Fruit fly (Drosophila melanogaster) whole organism, embryonic: ENCODE results near the gene iav.

Experiments
- ATbp ChIP-seq: fragments of 200-800 bp; sonication (Bioruptor generic); optimal IDR thresholded peaks from 2 replicates; lab custom pipeline; 2017; ENCODE audit warnings: missing biosample characterization, mild to moderate bottlenecking, missing genetic modification characterization, missing genetic modification reagents
- Adf1 ChIP-seq: fragments of 200-800 bp; sonication (Bioruptor generic); IDR thresholded peaks from 2 replicates; pipeline ENCODE4 v1.3.6; 2022; ENCODE audit warnings: missing biosample characterization, missing genetic modification characterization
- Awh ChIP-seq: fragments of 200-800 bp; sonication (Bioruptor generic); IDR thresholded peaks from 2 replicates; pipeline ENCODE4, ENCODE4 v1.3.6; 2022; ENCODE audit warnings: missing biosample characterization, missing genetic modification characterization
- CG12299 ChIP-seq: fragments of 200-800 bp; sonication (Bioruptor generic); optimal IDR thresholded peaks from 2 replicates; lab custom pipeline; 2018; ENCODE audit warnings: missing biosample characterization, mild to moderate bottlenecking, missing genetic modification characterization
- CG14710 ChIP-seq: fragments of 200-800 bp; sonication (Bioruptor generic); optimal IDR thresholded peaks from 3 replicates; lab custom pipeline; 2019; ENCODE audit warnings: missing biosample characterization, mild to moderate bottlenecking, missing genetic modification characterization, moderate library complexity
- CG15269 ChIP-seq: fragments of 200-800 bp; sonication (Bioruptor generic); optimal IDR thresholded peaks from 2 replicates; lab custom pipeline; 2018; ENCODE audit warnings: missing biosample characterization, mild to moderate bottlenecking, missing genetic modification characterization, moderate library complexity
- CG1603 ChIP-seq: fragments of 200-800 bp; sonication (Bioruptor generic); optimal IDR thresholded peaks from 2 replicates; lab custom pipeline; 2019; ENCODE audit warnings: missing biosample characterization, mild to moderate bottlenecking, missing genetic modification characterization, moderate library complexity
- CG16815 ChIP-seq: fragments of 200-800 bp; sonication (Bioruptor generic); optimal IDR thresholded peaks from 3 replicates; lab custom pipeline; 2017; ENCODE audit warnings: missing biosample characterization, mild to moderate bottlenecking, missing genetic modification characterization
- CG17186 ChIP-seq: fragments of 200-800 bp; sonication (Bioruptor generic); optimal IDR thresholded peaks from 3 replicates; lab custom pipeline; 2017; ENCODE audit warnings: missing biosample characterization, missing genetic modification reagents, missing genetic modification characterization
- CG17385 ChIP-seq: fragments of 200-800 bp; sonication (Bioruptor generic); optimal IDR thresholded peaks from 3 replicates; lab custom pipeline; 2018; ENCODE audit warnings: missing biosample characterization, mild to moderate bottlenecking, missing genetic modification characterization
- CG17829 ChIP-seq: fragments of 200-800 bp; optimal IDR thresholded peaks from 2 replicates; lab custom pipeline; 2019; ENCODE audit warnings: missing biosample characterization, mild to moderate bottlenecking, missing genetic modification characterization, moderate library complexity
- CG2712 ChIP-seq: fragments of 200-800 bp; optimal IDR thresholded peaks from 3 replicates; lab custom pipeline; 2019; ENCODE audit warnings: missing biosample characterization, mild to moderate bottlenecking, missing genetic modification characterization, moderate library complexity
- CG33557 ChIP-seq: fragments of 200-800 bp; sonication (Bioruptor generic); optimal IDR thresholded peaks from 2 replicates; lab custom pipeline; 2019; ENCODE audit warnings: missing biosample characterization, mild to moderate bottlenecking, missing genetic modification characterization, moderate library complexity
- CG3726 ChIP-seq: fragments of 200-800 bp; sonication (Bioruptor generic); IDR thresholded peaks from 3 replicates; pipeline ENCODE4, ENCODE4 v1.3.6; 2022; ENCODE audit warnings: missing biosample characterization, missing genetic modification characterization
- CG4360 ChIP-seq: fragments of 200-800 bp; sonication (Bioruptor generic); IDR thresholded peaks from 2 replicates; pipeline ENCODE4 v1.3.6; 2022; ENCODE audit warnings: missing biosample characterization, missing genetic modification characterization
- CG4404 ChIP-seq: fragments of 200-800 bp; sonication (Bioruptor generic); IDR thresholded peaks from 2 replicates; pipeline ENCODE4 v1.3.6; 2022; ENCODE audit warnings: missing biosample characterization, missing genetic modification characterization
- CG9437 ChIP-seq: fragments of 200-800 bp; sonication (Bioruptor generic); optimal IDR thresholded peaks from 2 replicates; lab custom pipeline; 2018; ENCODE audit warnings: missing biosample characterization, mild to moderate bottlenecking, missing genetic modification characterization
- CHES-1-like ChIP-seq: fragments of 200-800 bp; sonication (Bioruptor generic); optimal IDR thresholded peaks from 2 replicates; lab custom pipeline; 2016; ENCODE audit warnings: missing biosample characterization, missing genetic modification characterization
- CTCF ChIP-seq: fragments of 200-800 bp; sonication (Bioruptor generic); optimal IDR thresholded peaks from 2 replicates; lab custom pipeline; 2017; ENCODE audit warnings: missing biosample characterization, mild to moderate bottlenecking, missing genetic modification characterization, moderate library complexity
- CrebB ChIP-seq: fragments of 200-800 bp; sonication (Bioruptor generic); optimal IDR thresholded peaks from 3 replicates; lab custom pipeline; 2018; ENCODE audit warnings: missing biosample characterization, mild to moderate bottlenecking, missing genetic modification characterization
- Dbx ChIP-seq: fragments of 200-800 bp; sonication (Bioruptor generic); IDR thresholded peaks from 3 replicates; pipeline ENCODE4 v1.3.6; 2022; ENCODE audit warnings: missing biosample characterization, missing genetic modification characterization
- Doc3 ChIP-seq: fragments of 200-800 bp; sonication (Bioruptor generic); IDR thresholded peaks from 3 replicates; pipeline ENCODE4 v1.3.6; 2022; ENCODE audit warnings: missing biosample characterization, missing genetic modification characterization; ENCODE audit not compliant: partially characterized antibody
- Dp ChIP-seq: fragments of 200-800 bp; sonication (Bioruptor generic); optimal IDR thresholded peaks from 2 replicates; lab custom pipeline; 2018; ENCODE audit warnings: missing biosample characterization, mild to moderate bottlenecking, missing genetic modification characterization, moderate library complexity
- Dref ChIP-seq: fragments of 200-800 bp; sonication (Bioruptor generic); IDR thresholded peaks from 2 replicates; pipeline ENCODE4 v1.3.6; 2022; ENCODE audit warnings: missing biosample characterization, missing genetic modification characterization
- Drgx ChIP-seq: fragments of 200-800 bp; sonication (Bioruptor generic); IDR thresholded peaks from 2 replicates; pipeline ENCODE4 v1.3.6; 2022; ENCODE audit warnings: missing biosample characterization, missing genetic modification characterization
- Ets65A ChIP-seq: fragments of 200-800 bp; sonication (Bioruptor generic); peaks from one replicate; lab custom pipeline; 2016; ENCODE audit warnings: missing biosample characterization, missing genetic modification characterization
- Gug ChIP-seq: fragments of 200-800 bp; sonication (Bioruptor generic); IDR thresholded peaks from 4 replicates; pipeline ENCODE4 v1.3.6; 2022; ENCODE audit warnings: missing biosample characterization, missing genetic modification characterization
- Lhr ChIP-seq: fragments of 200-800 bp; sonication (Bioruptor generic); optimal IDR thresholded peaks from 3 replicates; lab custom pipeline; 2017; ENCODE audit warnings: mild to moderate bottlenecking, missing biosample characterization, missing genetic modification reagents, missing genetic modification characterization
- Mad ChIP-seq: fragments of 200-800 bp; sonication (Bioruptor generic); optimal IDR thresholded peaks from 2 replicates; lab custom pipeline; 2016; ENCODE audit warnings: missing biosample characterization, missing genetic modification characterization
- NFAT ChIP-seq: fragments of 200-800 bp; sonication (Bioruptor generic); IDR thresholded peaks from 2 replicates; pipeline ENCODE4 v1.3.6; 2022; ENCODE audit warnings: missing biosample characterization, missing genetic modification characterization
- Sry-δ ChIP-seq: fragments of 200-800 bp; sonication (Bioruptor generic); optimal IDR thresholded peaks from 2 replicates; lab custom pipeline; 2016; ENCODE audit warnings: missing biosample characterization, missing genetic modification characterization
- Stat92E ChIP-seq, 3 experiments: fragments of >200 bp in 2 of 3; fragments of 200-800 bp in 1 of 3; sonication (Bioruptor generic) in 1 of 3; optimal IDR thresholded peaks; 2 replicates each; lab custom pipeline; 2017 to 2019; ENCODE audit warnings: missing biosample characterization in 3 of 3, missing genetic modification characterization in 3 of 3, mild to moderate bottlenecking in 1 of 3, moderate library complexity in 1 of 3
- TFAM ChIP-seq: fragments of 200-800 bp; sonication (Bioruptor generic); optimal IDR thresholded peaks from 2 replicates; lab custom pipeline; 2017; ENCODE audit warnings: missing biosample characterization, missing genetic modification characterization, inconsistent platforms
- Trl ChIP-seq, 3 experiments: fragments of >200 bp in 2 of 3; fragments of 200-800 bp in 1 of 3; sonication (Bioruptor generic) in 1 of 3; optimal IDR thresholded peaks; 2 replicates in 1 of 3; 3 replicates in 2 of 3; lab custom pipeline; 2016 to 2017; ENCODE audit warnings: missing biosample characterization in 1 of 3, missing genetic modification characterization in 1 of 3
- da ChIP-seq: fragments of 200-800 bp; sonication (Bioruptor generic); optimal IDR thresholded peaks from 2 replicates; lab custom pipeline; 2016; ENCODE audit warnings: missing biosample characterization, missing genetic modification characterization
- disco-r ChIP-seq: fragments of 200-800 bp; sonication (Bioruptor generic); optimal IDR thresholded peaks from 2 replicates; lab custom pipeline; 2016; ENCODE audit warnings: missing biosample characterization, missing genetic modification characterization
- dmrt11E ChIP-seq: fragments of 200-800 bp; sonication (Bioruptor generic); optimal IDR thresholded peaks from 3 replicates; lab custom pipeline; 2018; ENCODE audit warnings: missing biosample characterization, mild to moderate bottlenecking, missing genetic modification characterization, moderate library complexity
- ftz-f1 ChIP-seq: fragments of 200-800 bp; sonication (Bioruptor generic); optimal IDR thresholded peaks from 2 replicates; lab custom pipeline; 2016; ENCODE audit warnings: missing biosample characterization, missing genetic modification characterization
- gcm ChIP-seq: fragments of 200-800 bp; sonication (Bioruptor generic); optimal IDR thresholded peaks from 2 replicates; lab custom pipeline; 2019; ENCODE audit warnings: missing biosample characterization, mild to moderate bottlenecking, missing genetic modification characterization, moderate library complexity
- ken ChIP-seq: fragments of 200-800 bp; sonication (Bioruptor generic); IDR thresholded peaks from 3 replicates; pipeline ENCODE4 v1.3.6; 2022; ENCODE audit warnings: missing biosample characterization, missing genetic modification characterization
- lilli ChIP-seq: fragments of 200-800 bp; sonication (Bioruptor generic); optimal IDR thresholded peaks from 3 replicates; lab custom pipeline; 2016; ENCODE audit warnings: missing biosample characterization, missing genetic modification characterization
- lov ChIP-seq, 2 experiments: fragments of 200-800 bp in 1 of 2; fragments of >200 bp in 1 of 2; sonication (Bioruptor generic) in 1 of 2; IDR thresholded peaks in 1 of 2; optimal IDR thresholded peaks in 1 of 2; 2 replicates in 1 of 2; 3 replicates in 1 of 2; pipeline versions ENCODE4 v1.3.6 to Lab custom; 2017 to 2022; ENCODE audit warnings: missing biosample characterization in 1 of 2, missing genetic modification characterization in 1 of 2
- scrt ChIP-seq: fragments of 200-800 bp; sonication (Bioruptor generic); optimal IDR thresholded peaks from 2 replicates; lab custom pipeline; 2018; ENCODE audit warnings: missing biosample characterization, mild to moderate bottlenecking, missing genetic modification characterization, moderate library complexity
- stwl ChIP-seq: fragments of 200-800 bp; sonication (Bioruptor generic); optimal IDR thresholded peaks from 3 replicates; lab custom pipeline; 2018; ENCODE audit warnings: missing biosample characterization, mild to moderate bottlenecking, missing genetic modification characterization, moderate library complexity
- tna ChIP-seq: fragments of 200-800 bp; sonication (Bioruptor generic); IDR thresholded peaks from 2 replicates; pipeline ENCODE4 v1.3.6; 2022; ENCODE audit warnings: missing biosample characterization, missing genetic modification characterization; ENCODE audit not compliant: partially characterized antibody
- trem ChIP-seq: fragments of 200-800 bp; optimal IDR thresholded peaks from 3 replicates; lab custom pipeline; 2019; ENCODE audit warnings: missing biosample characterization, mild to moderate bottlenecking, missing genetic modification characterization, moderate library complexity
- ttk ChIP-seq: fragments of 200-800 bp; sonication (Bioruptor generic); IDR thresholded peaks from 2 replicates; pipeline ENCODE4 v2.1.2; 2022; ENCODE audit warnings: missing biosample characterization, missing genetic modification characterization
- vfl ChIP-seq: fragments of 200-800 bp; sonication (Bioruptor generic); optimal IDR thresholded peaks from 2 replicates; lab custom pipeline; 2016; ENCODE audit warnings: missing biosample characterization, missing genetic modification characterization
- zen2 ChIP-seq: fragments of 200-800 bp; sonication (Bioruptor generic); IDR thresholded peaks from 3 replicates; pipeline ENCODE4 v1.3.6; 2022; ENCODE audit warnings: missing biosample characterization, missing genetic modification characterization; ENCODE audit not compliant: partially characterized antibody

iav gene

DNA sequence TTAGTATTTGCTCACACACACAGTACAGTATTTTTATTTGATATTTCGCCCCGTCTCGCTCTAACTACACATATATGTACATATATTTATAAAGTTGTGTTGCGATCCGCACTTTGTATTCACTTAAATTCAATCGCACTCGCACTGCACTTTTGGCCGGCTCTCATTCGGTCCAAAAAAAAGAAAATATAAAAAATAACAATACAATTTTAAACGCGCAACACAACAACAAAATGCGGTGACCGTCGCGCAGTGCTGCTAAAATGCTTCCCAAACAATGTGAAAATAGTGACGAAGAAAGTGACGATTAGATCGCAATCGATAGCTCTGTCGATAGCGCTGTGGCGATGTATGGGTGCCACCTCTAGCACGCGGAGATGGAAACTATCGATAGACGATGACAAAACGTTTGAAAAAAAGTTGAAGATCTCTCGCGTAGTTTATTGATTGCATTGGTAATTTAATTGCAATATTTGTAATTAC, 10.4 kb upstream of the iav start, which contains the start of the genes C3G and pod1 (continued):
- TF ChIP-seq ttk (GFP tag; lab: Robert Waterston, UW), result no peak
- TF ChIP-seq CTCF, result no peak
- peak; percentile 96 for TF ChIP-seq zen2 (GFP tag; lab: Robert Waterston, UW)
- TF ChIP-seq CG9437 (GFP tag; lab: Kevin White, UChicago), result no peak
- TF ChIP-seq Doc3 (GFP tag; lab: Robert Waterston, UW), result peak; percentile 89
- no peak for TF ChIP-seq CrebB (tag; lab: Kevin White, UChicago)
- no peak for TF ChIP-seq CG17385 (GFP tag; lab: Kevin White, UChicago)
- TF ChIP-seq CG3726 (GFP tag; lab: Robert Waterston, UW), result no peak
- peak; percentile 21 for TF ChIP-seq Mad (GFP tag; lab: Kevin White, UChicago)
- peak; percentile 77 for TF ChIP-seq Dbx (GFP tag; lab: Robert Waterston, UW)
- TF ChIP-seq Trl (optimal IDR thresholded peaks at IDR 0.05; lab: Kevin White, UChicago), result peak in 1 of 2 experiments; percentile 20
- TF ChIP-seq Trl (GFP tag; optimal IDR thresholded peaks at IDR 0.05; lab: Kevin White, UChicago), result peak; percentile 42
- TF ChIP-seq CG2712 (tag; lab: Kevin White, UChicago), result peak; percentile 39
- TF ChIP-seq da (GFP tag; lab: Kevin White, UChicago), result no peak
- peak; percentile 45 for TF ChIP-seq ftz-f1 (GFP tag; lab: Kevin White, UChicago)
- TF ChIP-seq ken (GFP tag; lab: Robert Waterston, UW), result peak; percentile 61; the same call in 2 of the 3 replicates
- TF ChIP-seq CG17829 (tag; lab: Kevin White, UChicago), result peak; percentile 13
- TF ChIP-seq Gug (GFP tag; lab: Robert Waterston, UW), result peak; percentile 65; the same call in 2 of the 4 replicates
- peak; percentile 98 for TF ChIP-seq tna (GFP tag; lab: Robert Waterston, UW)
- TF ChIP-seq Adf1 (GFP tag; lab: Robert Waterston, UW), result no peak
- TF ChIP-seq lov (optimal IDR thresholded peaks at IDR 0.05; lab: Kevin White, UChicago), result no peak
- TF ChIP-seq lov (GFP tag; IDR thresholded peaks at IDR 0.05; lab: Robert Waterston, UW), result no peak
- TF ChIP-seq disco-r (GFP tag; lab: Kevin White, UChicago), result no peak
- TF ChIP-seq CG1603 (tag; lab: Kevin White, UChicago), result peak; percentile 79
- peak; percentile 39 for TF ChIP-seq CG12299 (tag; lab: Kevin White, UChicago)
- TF ChIP-seq Lhr (GFP tag; lab: Kevin White, UChicago), result peak; percentile 36
- TF ChIP-seq vfl, result peak; percentile 38
- TF ChIP-seq Awh, result no peak
- TF ChIP-seq Stat92E (GFP tag; optimal IDR thresholded peaks at IDR 0.05; lab: Kevin White, UChicago), result peak in 1 of 3 experiments; percentile 44
- no peak for TF ChIP-seq CG16815 (GFP tag; lab: Kevin White, UChicago)
- peak; percentile 41 for TF ChIP-seq stwl (tag; lab: Kevin White, UChicago)
- peak; percentile 100 for TF ChIP-seq Sry-δ (GFP tag; lab: Kevin White, UChicago)
- TF ChIP-seq trem (tag; lab: Kevin White, UChicago), result peak; percentile 70
- TF ChIP-seq CHES-1-like (GFP tag; lab: Kevin White, UChicago), result peak; percentile 70
- peak; percentile 81 for TF ChIP-seq CG17186 (GFP tag; lab: Kevin White, UChicago)
- TF ChIP-seq lilli, result peak; percentile 54

DNA sequence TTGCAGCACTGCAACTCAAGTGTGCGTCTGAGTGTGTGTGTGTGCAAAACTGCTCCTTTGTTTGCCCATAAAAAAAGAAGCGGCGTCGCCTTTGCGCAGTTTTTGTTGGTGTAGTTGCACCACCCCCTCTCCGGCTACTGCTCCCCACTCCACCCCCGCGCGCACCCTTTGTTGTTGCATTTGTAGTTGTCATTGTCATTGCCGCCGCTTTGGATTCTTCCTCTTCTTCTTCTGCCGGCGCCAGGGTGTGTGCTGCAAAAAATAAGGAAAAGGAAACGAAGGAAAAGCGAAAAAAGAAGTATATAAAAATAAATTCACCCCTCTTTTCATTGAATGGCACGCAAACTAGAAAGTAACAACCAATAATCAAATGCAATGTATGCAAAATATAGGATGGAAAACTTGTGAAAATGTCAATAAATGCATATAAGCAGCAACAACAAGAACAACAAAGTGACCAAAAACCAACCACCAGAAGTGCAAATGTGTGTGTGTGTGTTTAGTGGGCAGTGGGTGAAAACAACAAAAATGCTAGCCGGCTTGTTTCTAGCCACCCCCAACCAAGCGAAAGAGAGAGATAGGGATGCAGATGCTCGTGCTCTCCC, 9.8 kb upstream of the iav start:
- no peak for TF ChIP-seq ftz-f1 (GFP tag; lab: Kevin White, UChicago)
- TF ChIP-seq scrt, result no peak
- TF ChIP-seq TFAM (GFP tag; lab: Kevin White, UChicago), result no peak
- no peak for TF ChIP-seq NFAT (GFP tag; lab: Robert Waterston, UW)
- TF ChIP-seq CG4360 (GFP tag; lab: Robert Waterston, UW), result peak; percentile 73
- TF ChIP-seq Ets65A (GFP tag; lab: Kevin White, UChicago), result peak; percentile 70
- TF ChIP-seq CG14710 (tag; lab: Kevin White, UChicago), result no peak
- TF ChIP-seq Drgx, result peak; percentile 15; the same call in 1 of the 2 replicates
- TF ChIP-seq CG33557 (GFP tag; lab: Kevin White, UChicago), result no peak
- TF ChIP-seq ATbp, result no peak
- no peak for TF ChIP-seq dmrt11E (tag; lab: Kevin White, UChicago)
- TF ChIP-seq gcm (GFP tag; lab: Kevin White, UChicago), result no peak
- no peak for TF ChIP-seq CG15269 (tag; lab: Kevin White, UChicago)
- no peak for TF ChIP-seq Dp (GFP tag; lab: Kevin White, UChicago)
- no peak for TF ChIP-seq CG4404 (GFP tag; lab: Robert Waterston, UW)
- TF ChIP-seq Dref (GFP tag; lab: Robert Waterston, UW), result no peak
